Worm (Caenorhabditis elegans) whole organism, young adult: Measurements from ENCODE around the gene F20B6.4.
A peak's percentile ranks its signal among the peaks of the same experiment; 100 is the strongest.

ENCODE experiments used
- B0019.2 ChIP-seq: fragments of 200-800 bp; sonication (Bioruptor generic); conservative IDR thresholded peaks from 2 replicates; pipeline ENCODE4 v1.3.6; 2022; ENCODE audit warnings: missing genetic modification reagents, missing genetic modification characterization, missing compliant biosample characterization
- B0261.1 ChIP-seq: sonication (generic microtip); optimal IDR thresholded peaks from 2 replicates; lab custom pipeline; 2016; ENCODE audit warnings: mild to moderate bottlenecking, missing genetic modification characterization, moderate library complexity, missing compliant biosample characterization
- C06A6.2 ChIP-seq: fragments of 200-800 bp; sonication (Bioruptor generic); conservative IDR thresholded peaks from 2 replicates; pipeline ENCODE4 v1.3.6; 2022; ENCODE audit warnings: missing genetic modification characterization, missing compliant biosample characterization
- C17E4.6 ChIP-seq: fragments of 200-800 bp; sonication (Bioruptor generic); IDR thresholded peaks from 2 replicates; pipeline ENCODE4 v1.3.6; 2022; ENCODE audit warnings: missing genetic modification reagents, missing genetic modification characterization, missing compliant biosample characterization
- D2030.7 ChIP-seq: fragments of 200-800 bp; sonication (Bioruptor generic); IDR thresholded peaks from 2 replicates; pipeline ENCODE4 v1.3.6; 2022; ENCODE audit warnings: missing genetic modification reagents, missing genetic modification characterization, missing compliant biosample characterization
- F39B2.1 ChIP-seq: fragments of 200-800 bp; sonication (Bioruptor generic); IDR thresholded peaks from 2 replicates; pipeline ENCODE4 v1.3.6; 2022; ENCODE audit warnings: missing genetic modification reagents, missing genetic modification characterization, missing compliant biosample characterization
- F49E8.2 ChIP-seq: sonication (generic microtip); optimal IDR thresholded peaks from 3 replicates; lab custom pipeline; 2017; ENCODE audit warnings: missing genetic modification characterization, mild to moderate bottlenecking, missing compliant biosample characterization, antibody characterized with exemption, moderate library complexity; ENCODE audit not compliant: insufficient read depth
- F52B5.7 ChIP-seq: sonication (generic microtip); optimal IDR thresholded peaks from 2 replicates; lab custom pipeline; 2016; ENCODE audit warnings: mild to moderate bottlenecking, missing genetic modification characterization, missing compliant biosample characterization
- F55B11.4 ChIP-seq: sonication (generic microtip); optimal IDR thresholded peaks from 2 replicates; lab custom pipeline; 2016; ENCODE audit warnings: missing compliant biosample characterization, missing genetic modification characterization, borderline replicate concordance; ENCODE audit not compliant: insufficient read depth
- F57A8.1 ChIP-seq: fragments of 200-800 bp; sonication (Bioruptor generic); optimal IDR thresholded peaks from 2 replicates; lab custom pipeline; 2018; ENCODE audit warnings: mild to moderate bottlenecking, missing genetic modification characterization, moderate library complexity, missing compliant biosample characterization
- K11D2.4 ChIP-seq: fragments of 200-800 bp; sonication (Bioruptor generic); IDR thresholded peaks from 2 replicates; pipeline ENCODE4 v1.3.6; 2022; ENCODE audit warnings: missing genetic modification reagents, missing genetic modification characterization, missing compliant biosample characterization
- K12H6.12 ChIP-seq: fragments of 200-800 bp; sonication (Bioruptor generic); optimal IDR thresholded peaks from 2 replicates; lab custom pipeline; 2018; ENCODE audit warnings: mild to moderate bottlenecking, missing genetic modification characterization, missing compliant biosample characterization
- T07F8.4 ChIP-seq: sonication (generic microtip); optimal IDR thresholded peaks from 2 replicates; lab custom pipeline; 2016; ENCODE audit warnings: mild to moderate bottlenecking, missing genetic modification characterization, moderate library complexity, missing compliant biosample characterization
- Y53G8AR.9 ChIP-seq: fragments of 200-800 bp; sonication (Bioruptor generic); conservative IDR thresholded peaks from 2 replicates; pipeline ENCODE4 v1.3.6; 2022; ENCODE audit warnings: missing genetic modification reagents, missing genetic modification characterization, missing compliant biosample characterization
- Y79H2A.3 ChIP-seq: fragments of 200-800 bp; sonication (Bioruptor generic); conservative IDR thresholded peaks from 2 replicates; pipeline ENCODE4 v1.3.6; 2022; ENCODE audit warnings: missing genetic modification reagents, missing genetic modification characterization, missing compliant biosample characterization
- akir-1 ChIP-seq: fragments of 200-800 bp; sonication (Bioruptor generic); optimal IDR thresholded peaks from 2 replicates; lab custom pipeline; 2018; ENCODE audit warnings: mild to moderate bottlenecking, missing genetic modification characterization, moderate library complexity, missing compliant biosample characterization
- athp-1 ChIP-seq: sonication (generic microtip); optimal IDR thresholded peaks from 2 replicates; lab custom pipeline; 2017; ENCODE audit warnings: mild to moderate bottlenecking, missing genetic modification characterization, missing compliant biosample characterization
- attf-3 ChIP-seq: fragments of 200-800 bp; sonication (Bioruptor generic); conservative IDR thresholded peaks from 2 replicates; pipeline ENCODE4 v1.3.6; 2022; ENCODE audit warnings: missing genetic modification reagents, missing genetic modification characterization, missing compliant biosample characterization
- ceh-100 ChIP-seq: fragments of 200-800 bp; sonication (Bioruptor generic); IDR thresholded peaks from 2 replicates; pipeline ENCODE4 v1.3.6; 2022; ENCODE audit warnings: missing genetic modification reagents, missing genetic modification characterization, missing compliant biosample characterization
- ceh-27 ChIP-seq: fragments of 200-800 bp; sonication (Bioruptor generic); optimal IDR thresholded peaks from 2 replicates; lab custom pipeline; 2018; ENCODE audit warnings: mild to moderate bottlenecking, missing genetic modification characterization, moderate library complexity, missing compliant biosample characterization
- ceh-58 ChIP-seq: fragments of 200-800 bp; sonication (Bioruptor generic); IDR thresholded peaks from 2 replicates; pipeline ENCODE4 v1.3.6; 2022; ENCODE audit warnings: missing genetic modification characterization, missing compliant biosample characterization
- die-1 ChIP-seq: sonication (generic microtip); optimal IDR thresholded peaks from 2 replicates; lab custom pipeline; 2016; ENCODE audit warnings: missing genotype, mild to moderate bottlenecking, missing genetic modification characterization, missing compliant biosample characterization
- egl-18 ChIP-seq: fragments of 200-800 bp; sonication (Bioruptor generic); IDR thresholded peaks from 2 replicates; pipeline ENCODE4 v1.3.6; 2022; ENCODE audit warnings: missing genetic modification reagents, missing genetic modification characterization, missing compliant biosample characterization
- egl-44 ChIP-seq: fragments of 200-800 bp; sonication (Bioruptor generic); IDR thresholded peaks from 2 replicates; pipeline ENCODE4 v1.3.6; 2022; ENCODE audit warnings: missing genetic modification reagents, missing genetic modification characterization, missing compliant biosample characterization
- ekl-4 ChIP-seq: fragments of 200-800 bp; sonication (Bioruptor generic); IDR thresholded peaks from 2 replicates; pipeline ENCODE4 v1.3.6; 2022; ENCODE audit warnings: missing genetic modification reagents, missing genetic modification characterization, missing compliant biosample characterization
- gei-17 ChIP-seq: fragments of 200-800 bp; sonication (Bioruptor generic); optimal IDR thresholded peaks from 2 replicates; lab custom pipeline; 2018; ENCODE audit warnings: mild to moderate bottlenecking, missing genetic modification characterization, missing compliant biosample characterization
- hsf-1 ChIP-seq: fragments of 200-800 bp; sonication (Bioruptor generic); IDR thresholded peaks from 2 replicates; pipeline ENCODE4 v1.3.6; 2022; ENCODE audit warnings: missing genetic modification reagents, missing genetic modification characterization, missing compliant biosample characterization
- lag-1 ChIP-seq: fragments of 200-800 bp; sonication (Bioruptor generic); IDR thresholded peaks from 2 replicates; pipeline ENCODE4 v1.3.6; 2022; ENCODE audit warnings: missing genetic modification reagents, missing genetic modification characterization, missing compliant biosample characterization
- lir-1 ChIP-seq: fragments of 200-800 bp; sonication (Bioruptor generic); conservative IDR thresholded peaks from 2 replicates; pipeline ENCODE4 v1.3.6; 2022; ENCODE audit warnings: missing genetic modification reagents, missing genetic modification characterization, missing compliant biosample characterization
- madf-3 ChIP-seq: fragments of 200-800 bp; sonication (Bioruptor generic); IDR thresholded peaks from 2 replicates; pipeline ENCODE4 v1.3.6; 2022; ENCODE audit warnings: missing genetic modification reagents, missing genetic modification characterization, missing compliant biosample characterization
- madf-6 ChIP-seq: fragments of 200-800 bp; sonication (Bioruptor generic); IDR thresholded peaks from 2 replicates; pipeline ENCODE4 v1.3.6; 2022; ENCODE audit warnings: missing genetic modification reagents, missing genetic modification characterization, missing compliant biosample characterization
- madf-8 ChIP-seq: fragments of 200-800 bp; sonication (Bioruptor generic); conservative IDR thresholded peaks from 2 replicates; pipeline ENCODE4 v1.3.6; 2022; ENCODE audit warnings: missing genetic modification reagents, missing genetic modification characterization, missing compliant biosample characterization
- mcd-1 ChIP-seq: fragments of 200-800 bp; sonication (Bioruptor generic); IDR thresholded peaks from 2 replicates; pipeline ENCODE4 v1.3.6; 2022; ENCODE audit warnings: missing genetic modification reagents, missing genetic modification characterization, missing compliant biosample characterization
- mes-4 ChIP-seq: sonication (generic microtip); optimal IDR thresholded peaks from 2 replicates; lab custom pipeline; 2016; ENCODE audit warnings: missing genotype, missing genetic modification characterization, missing compliant biosample characterization
- nfya-2 ChIP-seq: fragments of 200-800 bp; sonication (Bioruptor generic); IDR thresholded peaks from 2 replicates; pipeline ENCODE4 v1.3.6; 2022; ENCODE audit warnings: missing genetic modification reagents, missing genetic modification characterization, missing compliant biosample characterization
- nhr-120 ChIP-seq: fragments of 200-800 bp; sonication (Bioruptor generic); IDR thresholded peaks from 2 replicates; pipeline ENCODE4 v1.3.6; 2022; ENCODE audit warnings: missing genetic modification characterization, missing compliant biosample characterization
- nhr-179 ChIP-seq: sonication (generic microtip); optimal IDR thresholded peaks from 2 replicates; lab custom pipeline; 2016; ENCODE audit warnings: mild to moderate bottlenecking, missing genetic modification characterization, missing compliant biosample characterization
- nhr-80 ChIP-seq: sonication (generic microtip); optimal IDR thresholded peaks from 2 replicates; lab custom pipeline; 2016; ENCODE audit warnings: missing genetic modification characterization, missing compliant biosample characterization
- nhr-90 ChIP-seq: sonication (generic microtip); optimal IDR thresholded peaks from 2 replicates; lab custom pipeline; 2016; ENCODE audit warnings: missing genotype, mild to moderate bottlenecking, missing genetic modification characterization, missing compliant biosample characterization
- pbrm-1 ChIP-seq: fragments of 200-800 bp; sonication (Bioruptor generic); IDR thresholded peaks from 2 replicates; pipeline ENCODE4 v1.3.6; 2022; ENCODE audit warnings: missing genetic modification reagents, missing genetic modification characterization, missing compliant biosample characterization
- rec-8 ChIP-seq, 2 experiments: sonication (generic microtip); optimal IDR thresholded peaks; 2 replicates each; lab custom pipeline; 2016; ENCODE audit warnings: mild to moderate bottlenecking in 2 of 2, missing genetic modification characterization in 2 of 2, missing genetic modification reagents in 2 of 2, missing genotype in 2 of 2, missing biosample characterization in 1 of 2, missing compliant biosample characterization in 1 of 2, moderate library complexity in 1 of 2
- repo-1 ChIP-seq: sonication (generic microtip); optimal IDR thresholded peaks from 2 replicates; lab custom pipeline; 2017; ENCODE audit warnings: mild to moderate bottlenecking, missing genetic modification characterization, missing compliant biosample characterization
- unc-62 ChIP-seq: fragments of 150-350 bp; optimal IDR thresholded peaks from 2 replicates; lab custom pipeline; 2014; ENCODE audit warnings: missing biosample characterization, missing genetic modification reagents, missing genetic modification characterization
- ztf-18 ChIP-seq: sonication (generic microtip); optimal IDR thresholded peaks from 2 replicates; lab custom pipeline; 2016; ENCODE audit warnings: missing genotype, mild to moderate bottlenecking, missing genetic modification characterization, missing compliant biosample characterization
- ztf-25 ChIP-seq: fragments of 200-800 bp; sonication (Bioruptor generic); IDR thresholded peaks from 2 replicates; pipeline ENCODE4 v1.3.6; 2022; ENCODE audit warnings: missing genetic modification reagents, missing genetic modification characterization, missing compliant biosample characterization
- ztf-28 ChIP-seq: fragments of 200-800 bp; sonication (Bioruptor generic); IDR thresholded peaks from 2 replicates; pipeline ENCODE4 v1.3.6; 2022; ENCODE audit warnings: missing genetic modification reagents, missing genetic modification characterization, missing compliant biosample characterization

F20B6.4 gene

DNA sequence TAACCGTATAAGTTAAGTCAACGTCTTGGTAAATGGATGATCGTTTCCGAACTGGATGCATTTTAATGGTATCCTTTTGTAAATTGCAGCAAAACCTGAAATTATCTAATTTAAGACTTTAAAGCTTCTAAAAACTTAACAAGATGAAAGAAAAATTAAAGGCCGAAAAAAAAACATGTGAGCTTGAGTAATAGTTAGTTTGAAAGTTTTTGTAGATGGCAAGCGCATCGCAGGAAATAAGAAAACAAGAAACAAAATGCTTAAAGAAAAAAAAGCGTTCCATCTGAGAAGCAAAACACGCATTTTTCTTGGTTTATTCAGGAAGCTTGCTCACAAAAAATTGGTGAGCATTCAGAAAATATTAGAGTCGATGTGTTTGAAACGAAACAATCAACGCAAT is 39.4 kb upstream of the F20B6.4 start, which contains the start of gene rab-37 (continued):
- TF ChIP-seq ceh-100 (GFP tag; lab: Robert Waterston, UW) (no peak), egl-18 (GFP tag; lab: Robert Waterston, UW) (no peak)

DNA sequence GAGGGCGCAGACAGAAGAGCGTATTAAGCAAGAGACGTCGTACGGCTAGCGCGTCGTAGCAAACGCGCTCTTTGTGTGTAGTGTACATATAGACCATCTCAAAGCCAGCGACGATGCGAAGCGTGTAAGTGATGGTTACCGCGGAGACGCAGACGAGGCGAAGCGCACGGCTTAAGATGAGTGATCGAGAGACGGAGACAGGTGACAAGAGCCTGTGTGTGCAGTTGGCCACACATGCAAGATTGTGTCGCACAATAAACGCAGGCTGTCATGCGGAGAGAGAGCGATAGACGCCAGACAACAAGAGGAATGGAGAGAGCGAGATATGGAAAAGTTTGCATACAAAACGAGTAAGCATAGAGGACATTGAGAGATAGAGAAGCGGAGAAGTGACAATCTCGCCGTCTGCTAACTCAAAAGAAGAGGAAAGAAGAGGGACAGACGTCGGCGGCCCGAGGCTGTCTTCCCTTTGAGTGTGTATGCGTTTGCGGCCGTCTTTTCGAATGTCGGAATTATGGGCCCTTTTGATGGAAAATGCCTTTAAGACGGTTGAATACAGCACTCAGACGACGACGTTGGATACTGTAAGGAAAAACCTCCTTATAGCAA is 26.6 kb upstream of the F20B6.4 start:
- TF ChIP-seq ekl-4 (no peak; the same call in 1 of the 2 replicates), pbrm-1 (GFP tag; lab: Robert Waterston, UW) (peak; percentile 20; the same call in 1 of the 2 replicates), B0261.1 (tag; lab: Kevin White, UChicago) (no peak), nhr-90 (tag; lab: Kevin White, UChicago) (no peak), ztf-28 (GFP tag; lab: Robert Waterston, UW) (no peak), lag-1 (GFP tag; lab: Robert Waterston, UW) (no peak), C17E4.6 (no peak), die-1 (tag; lab: Kevin White, UChicago) (peak; percentile 25), repo-1 (tag; lab: Kevin White, UChicago) (peak; percentile 77), akir-1 (GFP tag; lab: Kevin White, UChicago) (peak; percentile 71), ceh-58 (GFP tag; lab: Robert Waterston, UW) (no peak), mcd-1 (GFP tag; lab: Robert Waterston, UW) (peak; percentile 67), madf-3 (GFP tag; lab: Robert Waterston, UW) (0 out of 2 replicates have a peak, but pooled peaks have one; percentile 14), gei-17 (GFP tag; lab: Kevin White, UChicago) (peak; percentile 89), unc-62 (GFP tag; lab: Kevin White, UChicago) (no peak), K12H6.12 (tag; lab: Kevin White, UChicago) (peak; percentile 44), F49E8.2 (tag; lab: Kevin White, UChicago) (no peak), hsf-1 (GFP tag; lab: Robert Waterston, UW) (no peak), C06A6.2 (GFP tag; lab: Robert Waterston, UW) (peak; percentile 56; the same call in 1 of the 2 replicates), F57A8.1 (GFP tag; lab: Kevin White, UChicago) (no peak), madf-6 (GFP tag; lab: Robert Waterston, UW) (no peak), egl-44 (GFP tag; lab: Robert Waterston, UW) (peak; percentile 58; the same call in 1 of the 2 replicates), ztf-25 (GFP tag; lab: Robert Waterston, UW) (no peak), D2030.7 (no peak), Y79H2A.3 (GFP tag; lab: Robert Waterston, UW) (no peak), madf-8 (GFP tag; lab: Robert Waterston, UW) (no peak), nhr-80 (tag; lab: Kevin White, UChicago) (peak; percentile 26), ceh-27 (peak; percentile 1), athp-1 (tag; lab: Kevin White, UChicago) (no peak), K11D2.4 (GFP tag; lab: Robert Waterston, UW) (peak; percentile 56), F39B2.1 (no peak), B0019.2 (GFP tag; lab: Robert Waterston, UW) (no peak), Y53G8AR.9 (GFP tag; lab: Robert Waterston, UW) (no peak), T07F8.4 (tag; lab: Kevin White, UChicago) (no peak), rec-8 (tag; optimal IDR thresholded peaks at IDR 0.05; lab: Kevin White, UChicago) (no peak), nfya-2 (GFP tag; lab: Robert Waterston, UW) (no peak), nhr-179 (tag; lab: Kevin White, UChicago) (no peak), mes-4 (tag; lab: Kevin White, UChicago) (no peak), F55B11.4 (tag; lab: Kevin White, UChicago) (no peak), ceh-100 (GFP tag; lab: Robert Waterston, UW) (no peak), nhr-120 (GFP tag; lab: Robert Waterston, UW) (no peak), attf-3 (GFP tag; lab: Robert Waterston, UW) (no peak), ztf-18 (tag; lab: Kevin White, UChicago) (peak; percentile 20), F52B5.7 (tag; lab: Kevin White, UChicago) (peak; percentile 50), lir-1 (GFP tag; lab: Robert Waterston, UW) (no peak)
